Fruit fly (Drosophila melanogaster) whole organism, pupa: ENCODE data around the gene fz.

Experiments
- CG10348 ChIP-seq: fragments of 200-800 bp; sonication (Bioruptor generic); IDR thresholded peaks from 2 replicates; pipeline ENCODE4 v1.3.6; 2022; ENCODE audit warnings: missing biosample characterization, missing genetic modification characterization
- CG12605 ChIP-seq: fragments of 200-800 bp; sonication (Bioruptor generic); IDR thresholded peaks from 2 replicates; pipeline ENCODE4 v1.3.6; 2022; ENCODE audit warnings: missing biosample characterization, missing genetic modification characterization
- CG13204 ChIP-seq: fragments of 200-800 bp; sonication (Bioruptor generic); optimal IDR thresholded peaks from 2 replicates; lab custom pipeline; 2018; ENCODE audit warnings: missing biosample characterization, mild to moderate bottlenecking, missing genetic modification characterization, moderate library complexity
- CG14655 ChIP-seq: fragments of 200-800 bp; sonication (Bioruptor generic); optimal IDR thresholded peaks from 3 replicates; lab custom pipeline; 2017; ENCODE audit warnings: mild to moderate bottlenecking, missing biosample characterization, missing genetic modification reagents, missing genetic modification characterization
- CG15710 ChIP-seq: fragments of 200-800 bp; sonication (Bioruptor generic); optimal IDR thresholded peaks from 2 replicates; lab custom pipeline; 2018; ENCODE audit warnings: missing biosample characterization, mild to moderate bottlenecking, missing genetic modification characterization, moderate library complexity
- CG17806 ChIP-seq: fragments of 200-800 bp; sonication (Bioruptor generic); optimal IDR thresholded peaks from 2 replicates; lab custom pipeline; 2018; ENCODE audit warnings: missing biosample characterization, mild to moderate bottlenecking, missing genetic modification characterization, moderate library complexity
- CG32121 ChIP-seq: fragments of 200-800 bp; sonication (Bioruptor generic); IDR thresholded peaks from 2 replicates; pipeline ENCODE4 v1.3.6; 2022; ENCODE audit warnings: missing biosample characterization, missing genetic modification characterization
- CG34367 ChIP-seq: fragments of 200-800 bp; sonication (Bioruptor generic); optimal IDR thresholded peaks from 2 replicates; lab custom pipeline; 2018; ENCODE audit warnings: missing biosample characterization, mild to moderate bottlenecking, missing genetic modification characterization
- CG4496 ChIP-seq: fragments of 200-800 bp; sonication (Bioruptor generic); IDR thresholded peaks from 3 replicates; pipeline ENCODE4 v1.3.6; 2022; ENCODE audit warnings: missing biosample characterization, missing genetic modification characterization
- CG8159 ChIP-seq: fragments of 200-800 bp; sonication (Bioruptor generic); optimal IDR thresholded peaks from 3 replicates; lab custom pipeline; 2018; ENCODE audit warnings: missing biosample characterization, mild to moderate bottlenecking, missing genetic modification characterization, moderate library complexity
- CG8301 ChIP-seq: fragments of 200-800 bp; sonication (Bioruptor generic); optimal IDR thresholded peaks from 2 replicates; lab custom pipeline; 2018; ENCODE audit warnings: missing biosample characterization, mild to moderate bottlenecking, missing genetic modification characterization
- CG9948 ChIP-seq: fragments of 200-800 bp; sonication (Bioruptor generic); optimal IDR thresholded peaks from 2 replicates; lab custom pipeline; 2018; ENCODE audit warnings: missing biosample characterization, mild to moderate bottlenecking, missing genetic modification characterization, moderate library complexity
- D1 ChIP-seq: fragments of 200-800 bp; sonication (Bioruptor generic); optimal IDR thresholded peaks from 2 replicates; lab custom pipeline; 2018; ENCODE audit warnings: missing biosample characterization, mild to moderate bottlenecking, missing genetic modification characterization, moderate library complexity
- EcR ChIP-seq: fragments of 200-800 bp; sonication (Bioruptor generic); optimal IDR thresholded peaks from 3 replicates; lab custom pipeline; 2019; ENCODE audit warnings: missing biosample characterization, missing genetic modification characterization, mild to moderate bottlenecking, moderate library complexity, missing genetic modification reagents
- Ets98B ChIP-seq: fragments of 200-800 bp; sonication (Bioruptor generic); IDR thresholded peaks from 2 replicates; pipeline ENCODE4 v1.3.6; 2022; ENCODE audit warnings: missing biosample characterization, missing genetic modification characterization
- Pif1A ChIP-seq: fragments of 200-800 bp; sonication (Bioruptor generic); optimal IDR thresholded peaks from 3 replicates; lab custom pipeline; 2016; ENCODE audit warnings: missing biosample characterization, missing genetic modification characterization
- Pif1B ChIP-seq: fragments of 200-800 bp; sonication (Bioruptor generic); optimal IDR thresholded peaks from 3 replicates; lab custom pipeline; 2016; ENCODE audit warnings: missing biosample characterization, missing genetic modification characterization
- Snoo ChIP-seq: fragments of 200-800 bp; sonication (Bioruptor generic); optimal IDR thresholded peaks from 3 replicates; lab custom pipeline; 2017; ENCODE audit warnings: missing biosample characterization, mild to moderate bottlenecking, missing genetic modification characterization, inconsistent platforms
- fd96Ca ChIP-seq: fragments of 200-800 bp; sonication (Bioruptor generic); IDR thresholded peaks from 3 replicates; pipeline ENCODE4 v1.3.6; 2022; ENCODE audit warnings: missing biosample characterization, missing genetic modification characterization
- gl ChIP-seq: fragments of 200-800 bp; sonication (Bioruptor generic); optimal IDR thresholded peaks from 2 replicates; lab custom pipeline; 2018; ENCODE audit warnings: missing biosample characterization, mild to moderate bottlenecking, missing genetic modification characterization
- rn ChIP-seq: fragments of 200-800 bp; sonication (Bioruptor generic); IDR thresholded peaks from 2 replicates; pipeline ENCODE4 v1.3.6; 2022; ENCODE audit warnings: missing biosample characterization, missing genetic modification characterization

Gene fz

DNA sequence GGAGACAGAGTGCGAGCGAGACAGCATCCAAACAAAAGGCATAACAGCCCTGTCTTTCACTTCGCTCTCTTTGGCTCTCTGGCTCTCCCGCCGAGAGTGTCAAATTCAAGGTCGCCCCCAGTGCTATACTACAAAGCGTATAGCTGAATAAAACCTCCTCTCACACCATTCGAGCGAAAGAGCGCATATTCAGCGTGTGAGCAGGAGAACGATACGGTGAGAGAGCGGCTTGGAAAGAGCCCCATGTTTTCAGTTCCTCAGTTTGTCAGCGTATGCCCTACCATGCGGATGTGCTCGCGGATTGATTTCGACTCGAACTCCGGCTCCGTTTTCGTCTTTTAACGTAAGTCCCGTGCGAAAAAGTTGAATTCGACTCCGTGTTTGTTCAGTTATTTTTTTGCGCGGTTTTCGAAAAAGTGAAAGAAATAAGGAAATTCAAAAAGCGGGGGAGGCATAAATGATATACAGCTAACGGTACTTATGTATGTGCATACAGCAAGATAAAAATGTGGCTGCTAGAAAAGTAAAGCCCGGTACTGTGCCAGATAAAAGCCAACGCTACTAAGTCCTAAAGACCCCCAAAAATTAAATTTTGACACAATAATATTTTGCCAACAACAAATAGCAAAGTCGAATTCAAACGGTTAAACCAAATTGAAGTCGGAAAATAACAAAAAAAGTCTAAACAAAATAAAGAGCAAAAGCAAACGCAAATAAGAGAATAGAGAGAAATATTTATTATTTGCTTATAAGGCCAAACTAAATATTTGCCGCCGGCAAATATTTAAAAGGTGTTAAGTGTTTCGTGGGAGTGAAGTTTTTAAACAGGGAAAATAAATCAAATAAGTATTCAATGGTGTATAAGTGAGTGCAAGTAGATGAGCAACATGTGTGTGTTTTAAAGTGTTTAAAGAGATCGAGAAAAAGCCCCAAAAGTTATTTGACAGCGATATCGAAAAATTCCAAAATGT is at the start of gene fz:
Gene fz (plus strand): TSS at position 256 of the 971 bp plus-strand sequence.
- TF ChIP-seq CG4496 (GFP tag; lab: Robert Waterston, UW): no peak; the same call in 1 of the 3 replicates
- peak; percentile 43 for TF ChIP-seq gl (tag; lab: Kevin White, UChicago)
- TF ChIP-seq D1: peak; percentile 20
- no peak for TF ChIP-seq CG14655 (GFP tag; lab: Kevin White, UChicago)
- peak; percentile 3 for TF ChIP-seq CG8159 (tag; lab: Kevin White, UChicago)
- no peak for TF ChIP-seq CG8301
- peak; percentile 85 for TF ChIP-seq EcR (GFP tag; lab: Kevin White, UChicago)
- no peak for TF ChIP-seq Snoo
- TF ChIP-seq CG17806 (tag; lab: Kevin White, UChicago): no peak
- peak; percentile 0 for TF ChIP-seq Pif1A (GFP tag; lab: Kevin White, UChicago)
- TF ChIP-seq rn: no peak
- TF ChIP-seq CG13204 (GFP tag; lab: Kevin White, UChicago): no peak
- peak; percentile 61; the same call in 1 of the 2 replicates for TF ChIP-seq CG12605
- no peak for TF ChIP-seq CG34367
- TF ChIP-seq CG32121 (GFP tag; lab: Robert Waterston, UW): peak; percentile 51
- peak; percentile 67 for TF ChIP-seq fd96Ca (GFP tag; lab: Robert Waterston, UW)
- peak; percentile 54; the same call in 1 of the 2 replicates for TF ChIP-seq Ets98B (GFP tag; lab: Robert Waterston, UW)
- TF ChIP-seq CG15710: no peak
- TF ChIP-seq CG9948: no peak
- TF ChIP-seq CG10348 (GFP tag; lab: Robert Waterston, UW): no peak
- TF ChIP-seq Pif1B (GFP tag; lab: Kevin White, UChicago): peak; percentile 36
- TF ChIP-seq, all 21 proteins: peak for 10

dm6 chr3L:14229069-14229468 is 45.1 kb upstream of the fz start:
- TF ChIP-seq Ets98B (GFP tag; lab: Robert Waterston, UW): peak; percentile 4; the same call in 1 of the 2 replicates
- TF ChIP-seq CG4496 (GFP tag; lab: Robert Waterston, UW): peak; percentile 59; the same call in 1 of the 3 replicates
- TF ChIP-seq CG8159 (tag; lab: Kevin White, UChicago): peak; percentile 49
- no peak for TF ChIP-seq fd96Ca (GFP tag; lab: Robert Waterston, UW)

DNA sequence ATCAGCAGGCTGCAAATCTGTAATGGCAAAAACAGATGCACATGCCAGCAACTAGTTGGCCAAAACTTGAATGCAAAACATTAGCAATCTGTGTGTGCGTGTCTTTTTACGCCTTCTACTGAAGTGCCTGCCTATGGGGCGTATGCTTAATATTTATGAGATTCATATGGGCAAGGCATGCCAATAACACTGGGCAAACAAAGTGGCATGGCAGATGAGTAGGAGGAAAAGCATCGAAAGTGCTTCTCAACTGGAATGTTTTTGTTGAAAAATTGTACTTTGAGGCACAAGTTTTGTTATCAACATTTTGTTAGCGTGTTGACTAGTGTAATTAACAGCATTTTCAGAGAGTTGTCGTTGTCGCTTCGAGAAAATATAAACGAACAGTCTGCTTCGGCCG is 44.7 kb upstream of the fz start:
- TF ChIP-seq CG4496 (GFP tag; lab: Robert Waterston, UW) (peak; percentile 69), CG13204 (GFP tag; lab: Kevin White, UChicago) (no peak), CG32121 (GFP tag; lab: Robert Waterston, UW) (peak; percentile 20; the same call in 1 of the 2 replicates), CG34367 (no peak), Snoo (no peak), CG8301 (peak; percentile 20), CG15710 (no peak), Ets98B (GFP tag; lab: Robert Waterston, UW) (peak; percentile 64), D1 (no peak), rn (no peak), gl (tag; lab: Kevin White, UChicago) (no peak), CG12605 (no peak), Pif1B (GFP tag; lab: Kevin White, UChicago) (no peak), CG10348 (GFP tag; lab: Robert Waterston, UW) (no peak), CG17806 (tag; lab: Kevin White, UChicago) (no peak), fd96Ca (GFP tag; lab: Robert Waterston, UW) (no peak; the same call in 2 of the 3 replicates), CG14655 (GFP tag; lab: Kevin White, UChicago) (peak; percentile 42)

- TF ChIP-seq EcR (GFP tag; lab: Kevin White, UChicago): no peak
- TF ChIP-seq Ets98B (GFP tag; lab: Robert Waterston, UW): no peak
- TF ChIP-seq CG14655 (GFP tag; lab: Kevin White, UChicago): no peak
- TF ChIP-seq CG8301: no peak
- no peak for TF ChIP-seq CG12605
- no peak for TF ChIP-seq CG8159 (tag; lab: Kevin White, UChicago)
- no peak for TF ChIP-seq CG9948
- no peak for TF ChIP-seq CG34367
- no peak for TF ChIP-seq fd96Ca (GFP tag; lab: Robert Waterston, UW)
- no peak for TF ChIP-seq rn
- no peak for TF ChIP-seq CG32121 (GFP tag; lab: Robert Waterston, UW)
- no peak for TF ChIP-seq Pif1B (GFP tag; lab: Kevin White, UChicago)
- TF ChIP-seq CG13204 (GFP tag; lab: Kevin White, UChicago): no peak
These were observed 41.0 kb upstream of the fz start, which contains the start of gene CG7924 for dm6 chr3L:14233169-14233568. Gene CG7924, plus strand, starts transcription at chr3L:14233469.

- peak; percentile 55 for TF ChIP-seq D1
- TF ChIP-seq fd96Ca (GFP tag; lab: Robert Waterston, UW): no peak
These were observed 38.3 kb upstream of the fz start, which contains the start of gene CG34244 for dm6 chr3L:14235820-14236219. Gene CG34244, minus strand, starts transcription at chr3L:14235941.

dm6 chr3L:14236335-14236734 is 37.8 kb upstream of the fz start, which contains the start of gene CG7906:
Gene CG7906, plus strand, starts transcription at chr3L:14236635.
- TF ChIP-seq gl (tag; lab: Kevin White, UChicago): no peak
- no peak for TF ChIP-seq CG13204 (GFP tag; lab: Kevin White, UChicago)
- no peak for TF ChIP-seq CG12605
- TF ChIP-seq Pif1A (GFP tag; lab: Kevin White, UChicago): no peak
- TF ChIP-seq D1: no peak
- TF ChIP-seq CG4496 (GFP tag; lab: Robert Waterston, UW): no peak
- TF ChIP-seq Ets98B (GFP tag; lab: Robert Waterston, UW): no peak
